Worm (Caenorhabditis elegans): ENCODE data around the gene C06A1.7.

ce11 chrII:10544374-10544908, 20.2 kb upstream of the C06A1.7 start:
- TF ChIP-seq ets-4 (tag; optimal IDR thresholded peaks at IDR 0.05) (no peak), pros-1 (tag; optimal IDR thresholded peaks at IDR 0.05) (no peak), hlh-30 (tag; optimal IDR thresholded peaks at IDR 0.05; ENCODE audit: insufficient read depth) (no peak), fkh-10 (GFP tag; optimal IDR thresholded peaks at IDR 0.05) (no peak), ceh-34 (tag; optimal IDR thresholded peaks at IDR 0.05) (no peak), pha-4 (tag; optimal IDR thresholded peaks at IDR 0.05) (no peak), syd-9 (tag; optimal IDR thresholded peaks at IDR 0.05) (no peak)

Measured in whole organism, late embryonic.